Worm (Caenorhabditis elegans) whole organism, L2 larva: ENCODE data around the gene ser-1.

Experiments used
- C34F6.9 ChIP-seq: fragments of 150-350 bp; optimal IDR thresholded peaks from 2 replicates; lab custom pipeline; 2014; ENCODE audit warnings: missing biosample characterization, missing genetic modification characterization
- F13H6.1 ChIP-seq: sonication (generic microtip); optimal IDR thresholded peaks from 2 replicates; lab custom pipeline; 2016; ENCODE audit warnings: missing genetic modification characterization, missing compliant biosample characterization
- R02D3.7 ChIP-seq: fragments of 150-350 bp; optimal IDR thresholded peaks from 2 replicates; lab custom pipeline; 2014; ENCODE audit warnings: missing biosample characterization, missing genetic modification characterization
- Y55F3AM.14 ChIP-seq: fragments of 200-800 bp; sonication (Bioruptor generic); optimal IDR thresholded peaks from 2 replicates; lab custom pipeline; 2018; ENCODE audit warnings: mild to moderate bottlenecking, missing genetic modification characterization, missing compliant biosample characterization
- ZK546.5 ChIP-seq: sonication (generic microtip); optimal IDR thresholded peaks from 2 replicates; lab custom pipeline; 2017; ENCODE audit warnings: missing biosample characterization, missing genetic modification characterization
- alr-1 ChIP-seq: fragments of 150-350 bp; optimal IDR thresholded peaks from 2 replicates; lab custom pipeline; 2014; ENCODE audit warnings: missing biosample characterization, missing genetic modification characterization
- aly-2 ChIP-seq: fragments of 150-350 bp; optimal IDR thresholded peaks from 2 replicates; lab custom pipeline; 2014; ENCODE audit warnings: missing biosample characterization, missing genetic modification characterization
- ama-1 ChIP-seq: fragments of 150-350 bp; optimal IDR thresholded peaks from 2 replicates; lab custom pipeline; 2018; ENCODE audit warnings: inconsistent platforms
- blmp-1 ChIP-seq: sonication (generic microtip); optimal IDR thresholded peaks from 2 replicates; lab custom pipeline; 2017; ENCODE audit warnings: missing genetic modification characterization, mild to moderate bottlenecking, missing compliant biosample characterization, antibody characterized with exemption, moderate library complexity; ENCODE audit not compliant: insufficient read depth
- ceh-16 ChIP-seq: fragments of 150-350 bp; optimal IDR thresholded peaks from 2 replicates; lab custom pipeline; 2014; ENCODE audit warnings: missing biosample characterization, missing genetic modification characterization
- ceh-82 ChIP-seq: fragments of 150-350 bp; optimal IDR thresholded peaks from 2 replicates; lab custom pipeline; 2014; ENCODE audit warnings: missing biosample characterization, missing genetic modification characterization
- crh-2 ChIP-seq: sonication (generic microtip); optimal IDR thresholded peaks from 2 replicates; lab custom pipeline; 2017; ENCODE audit warnings: missing biosample characterization, missing genetic modification characterization
- dmd-4 ChIP-seq: sonication (generic microtip); optimal IDR thresholded peaks from 2 replicates; lab custom pipeline; 2017; ENCODE audit warnings: missing biosample characterization, missing genetic modification characterization
- egl-27 ChIP-seq: sonication (generic microtip); optimal IDR thresholded peaks from 3 replicates; lab custom pipeline; 2017; ENCODE audit warnings: missing biosample characterization, missing genetic modification reagents, missing genetic modification characterization
- elt-1 ChIP-seq: fragments of 150-350 bp; optimal IDR thresholded peaks from 2 replicates; lab custom pipeline; 2014; ENCODE audit warnings: missing biosample characterization, missing genetic modification characterization
- elt-3 ChIP-seq: sonication (generic microtip); optimal IDR thresholded peaks from 2 replicates; lab custom pipeline; 2017; ENCODE audit warnings: missing biosample characterization, missing genetic modification characterization
- fos-1 ChIP-seq: fragments of 150-350 bp; optimal IDR thresholded peaks from 2 replicates; lab custom pipeline; 2014; ENCODE audit warnings: missing biosample characterization, missing genetic modification characterization
- gmeb-1 ChIP-seq: fragments of 150-350 bp; optimal IDR thresholded peaks from 2 replicates; lab custom pipeline; 2014; ENCODE audit warnings: missing biosample characterization, missing genetic modification characterization
- lin-11 ChIP-seq: fragments of 150-350 bp; sonication (generic microtip); optimal IDR thresholded peaks from 2 replicates; lab custom pipeline; 2014; ENCODE audit warnings: missing biosample characterization, missing genetic modification characterization, inconsistent platforms, mixed read lengths
- lin-13 ChIP-seq: fragments of 150-350 bp; optimal IDR thresholded peaks from 2 replicates; lab custom pipeline; 2014; ENCODE audit warnings: missing biosample characterization, missing genetic modification reagents, missing genetic modification characterization
- lin-39 ChIP-seq: fragments of 150-350 bp; optimal IDR thresholded peaks from 2 replicates; lab custom pipeline; 2014; ENCODE audit warnings: missing biosample characterization, missing genetic modification reagents, missing genetic modification characterization
- lsy-2 ChIP-seq, 2 experiments: fragments of 150-350 bp in 1 of 2; sonication (generic microtip) in 1 of 2; optimal IDR thresholded peaks; 2 replicates each; lab custom pipeline; 2014 to 2017; ENCODE audit warnings: missing biosample characterization in 2 of 2, missing genetic modification characterization in 2 of 2
- mab-5 ChIP-seq: fragments of 150-350 bp; optimal IDR thresholded peaks from 2 replicates; lab custom pipeline; 2014; ENCODE audit warnings: missing biosample characterization, missing genetic modification characterization
- mbf-1 ChIP-seq: sonication (generic microtip); optimal IDR thresholded peaks from 2 replicates; lab custom pipeline; 2017; ENCODE audit warnings: missing biosample characterization, missing genetic modification characterization
- mdl-1 ChIP-seq, 2 experiments: fragments of 150-350 bp in 1 of 2; sonication (generic microtip) in 1 of 2; optimal IDR thresholded peaks; 2 replicates each; lab custom pipeline; 2017; ENCODE audit warnings: missing biosample characterization in 2 of 2, missing genetic modification characterization in 2 of 2
- nhr-10 ChIP-seq: sonication (generic microtip); optimal IDR thresholded peaks from 2 replicates; lab custom pipeline; 2017; ENCODE audit warnings: missing biosample characterization, missing genetic modification characterization
- nhr-11 ChIP-seq: fragments of 150-350 bp; optimal IDR thresholded peaks from 2 replicates; lab custom pipeline; 2014; ENCODE audit warnings: missing biosample characterization, missing genetic modification characterization
- nhr-12 ChIP-seq: fragments of 150-350 bp; optimal IDR thresholded peaks from 2 replicates; lab custom pipeline; 2014; ENCODE audit warnings: missing biosample characterization, missing genetic modification characterization
- nhr-129 ChIP-seq: fragments of 150-350 bp; optimal IDR thresholded peaks from 2 replicates; lab custom pipeline; 2014; ENCODE audit warnings: missing biosample characterization, missing genetic modification characterization
- nhr-21 ChIP-seq: fragments of 150-350 bp; optimal IDR thresholded peaks from 2 replicates; lab custom pipeline; 2014; ENCODE audit warnings: missing biosample characterization, missing genetic modification characterization
- nhr-23 ChIP-seq: fragments of 150-350 bp; optimal IDR thresholded peaks from 2 replicates; lab custom pipeline; 2014; ENCODE audit warnings: missing biosample characterization, missing genetic modification reagents, missing genetic modification characterization
- nhr-237 ChIP-seq: fragments of 150-350 bp; optimal IDR thresholded peaks from 2 replicates; lab custom pipeline; 2014; ENCODE audit warnings: missing biosample characterization, missing genetic modification characterization
- nhr-25 ChIP-seq: fragments of 150-350 bp; sonication (generic microtip); optimal IDR thresholded peaks from 3 replicates; lab custom pipeline; 2014; ENCODE audit warnings: missing biosample characterization, missing genetic modification characterization
- nhr-6 ChIP-seq: fragments of 150-350 bp; optimal IDR thresholded peaks from 2 replicates; lab custom pipeline; 2014; ENCODE audit warnings: missing biosample characterization, missing genetic modification characterization
- nhr-77 ChIP-seq: fragments of 150-350 bp; optimal IDR thresholded peaks from 2 replicates; lab custom pipeline; 2014; ENCODE audit warnings: missing biosample characterization, missing genetic modification characterization
- peb-1 ChIP-seq: fragments of 150-350 bp; optimal IDR thresholded peaks from 2 replicates; lab custom pipeline; 2014; ENCODE audit warnings: missing biosample characterization, missing genetic modification characterization
- sem-4 ChIP-seq: fragments of 150-350 bp; optimal IDR thresholded peaks from 2 replicates; lab custom pipeline; 2014; ENCODE audit warnings: missing biosample characterization, missing genetic modification reagents, missing genetic modification characterization
- skn-1 ChIP-seq: sonication (generic microtip); optimal IDR thresholded peaks from 2 replicates; lab custom pipeline; 2017; ENCODE audit warnings: missing biosample characterization, missing genetic modification characterization
- sma-3 ChIP-seq: sonication (generic microtip); optimal IDR thresholded peaks from 2 replicates; lab custom pipeline; 2016; ENCODE audit warnings: missing genetic modification reagents, missing genetic modification characterization, missing compliant biosample characterization
- sma-9 ChIP-seq, 2 experiments: fragments of 150-350 bp in 1 of 2; sonication (generic microtip) in 1 of 2; optimal IDR thresholded peaks; 2 replicates each; lab custom pipeline; 2014 to 2016; ENCODE audit warnings: missing genetic modification characterization in 2 of 2, mild to moderate bottlenecking in 1 of 2, missing biosample characterization in 1 of 2, missing compliant biosample characterization in 1 of 2, missing genetic modification reagents in 1 of 2, moderate library complexity in 1 of 2
- snpc-4 ChIP-seq: fragments of 150-350 bp; optimal IDR thresholded peaks from 2 replicates; lab custom pipeline; 2014; ENCODE audit warnings: missing biosample characterization, missing genetic modification characterization
- unc-39 ChIP-seq: fragments of 150-350 bp; optimal IDR thresholded peaks from 2 replicates; lab custom pipeline; 2014; ENCODE audit warnings: missing biosample characterization, missing genetic modification characterization
- unc-55 ChIP-seq: fragments of 150-350 bp; sonication (generic microtip); optimal IDR thresholded peaks from 3 replicates; lab custom pipeline; 2014; ENCODE audit warnings: missing biosample characterization, missing genetic modification reagents, missing genetic modification characterization
- unc-62 ChIP-seq: fragments of 150-350 bp; optimal IDR thresholded peaks from 2 replicates; lab custom pipeline; 2014; ENCODE audit warnings: missing biosample characterization, missing genetic modification reagents, missing genetic modification characterization
- zag-1 ChIP-seq: fragments of 150-350 bp; optimal IDR thresholded peaks from 2 replicates; lab custom pipeline; 2014; ENCODE audit warnings: missing biosample characterization, missing genetic modification characterization
- ztf-1 ChIP-seq: fragments of 200-800 bp; sonication (Bioruptor generic); conservative IDR thresholded peaks from 2 replicates; pipeline ENCODE4 v1.3.6; 2022; ENCODE audit warnings: missing genetic modification characterization, missing compliant biosample characterization
- ztf-11 ChIP-seq: sonication (generic microtip); optimal IDR thresholded peaks from 2 replicates; lab custom pipeline; 2017; ENCODE audit warnings: missing biosample characterization, missing genetic modification characterization
- ztf-4 ChIP-seq: fragments of 150-350 bp; optimal IDR thresholded peaks from 2 replicates; lab custom pipeline; 2014; ENCODE audit warnings: missing biosample characterization, missing genetic modification characterization

The ser-1 gene

DNA sequence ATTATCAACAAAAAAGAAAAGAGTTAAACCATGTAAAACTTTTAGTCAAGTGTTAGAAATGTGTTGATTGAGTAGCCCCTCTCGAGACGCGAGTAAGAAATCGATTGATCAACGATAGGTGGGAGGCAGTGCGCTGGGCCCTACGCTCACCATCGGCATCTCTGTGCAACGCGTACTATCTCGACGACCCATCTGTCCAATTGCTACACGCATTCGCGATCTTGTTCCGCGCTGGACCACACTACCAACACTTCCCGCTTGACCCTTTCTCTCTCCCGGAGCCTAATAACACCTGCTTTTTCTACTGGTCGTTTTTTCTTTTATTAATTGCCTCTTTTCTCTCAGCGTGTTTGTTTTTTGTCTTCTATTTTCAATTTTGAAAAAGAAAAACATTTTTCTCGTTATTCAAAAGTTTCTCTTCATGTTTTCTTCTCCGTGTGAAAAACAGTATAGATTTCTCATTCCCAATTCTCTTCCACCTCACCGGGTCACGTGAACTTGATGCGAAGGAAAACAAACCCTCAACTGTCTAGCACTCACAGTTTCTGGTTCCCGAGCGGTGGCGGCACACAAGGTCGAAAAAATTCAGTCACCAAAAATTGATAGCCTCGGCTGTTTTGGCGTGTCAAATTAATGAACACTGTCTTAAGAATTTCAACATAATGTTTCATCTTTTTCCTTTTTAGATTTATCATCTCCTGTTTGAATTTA is 31.9 kb downstream of the ser-1 start:
- no peak for TF ChIP-seq nhr-237
- TF ChIP-seq ama-1 (lab: Kevin White, UChicago): peak; percentile 28
- TF ChIP-seq F13H6.1 (tag; lab: Kevin White, UChicago): peak; percentile 41
- TF ChIP-seq sma-3 (GFP tag; lab: Kevin White, UChicago): no peak
- no peak for TF ChIP-seq crh-2 (tag; lab: Kevin White, UChicago)
- no peak for TF ChIP-seq lin-11 (tag; lab: Kevin White, UChicago)

ce11 chrX:16612293-16612946 is 32.9 kb downstream of the ser-1 start:
- TF ChIP-seq nhr-77 (tag; lab: Kevin White, UChicago) (peak; percentile 69), lsy-2 (tag; optimal IDR thresholded peaks at IDR 0.05; lab: Kevin White, UChicago) (peak; percentile 76 to 91), zag-1 (peak; percentile 89), aly-2 (tag; lab: Kevin White, UChicago) (no peak), nhr-25 (tag; lab: Kevin White, UChicago) (peak; percentile 96), Y55F3AM.14 (GFP tag; lab: Kevin White, UChicago) (peak; percentile 97), R02D3.7 (tag; lab: Kevin White, UChicago) (no peak), nhr-12 (tag; lab: Kevin White, UChicago) (no peak), nhr-10 (tag; lab: Kevin White, UChicago) (peak; percentile 67), nhr-21 (tag; lab: Kevin White, UChicago) (peak; percentile 97), nhr-6 (tag; lab: Kevin White, UChicago) (peak; percentile 97), skn-1 (tag; lab: Kevin White, UChicago) (no peak), ceh-82 (tag; lab: Kevin White, UChicago) (peak; percentile 49), peb-1 (tag; lab: Kevin White, UChicago) (no peak), ztf-11 (tag; lab: Kevin White, UChicago) (no peak), mab-5 (peak; percentile 75), crh-2 (tag; lab: Kevin White, UChicago) (peak; percentile 96), ztf-1 (GFP tag; lab: Robert Waterston, UW) (0 out of 2 replicates have a peak, but pooled peaks have one; percentile 19), lin-13 (GFP tag; lab: Kevin White, UChicago) (peak; percentile 94), ztf-4 (tag; lab: Kevin White, UChicago) (peak; percentile 92), unc-62 (GFP tag; lab: Kevin White, UChicago) (no peak), lin-11 (tag; lab: Kevin White, UChicago) (peak; percentile 89), snpc-4 (tag; lab: Kevin White, UChicago) (peak; percentile 74), ceh-16 (tag; lab: Kevin White, UChicago) (peak; percentile 59), elt-3 (tag; lab: Kevin White, UChicago) (no peak), unc-39 (tag; lab: Kevin White, UChicago) (peak; percentile 67), mdl-1 (tag; optimal IDR thresholded peaks at IDR 0.05; lab: Kevin White, UChicago) (peak; percentile 92 to 97), nhr-237 (peak; percentile 32), mbf-1 (tag; lab: Kevin White, UChicago) (no peak), blmp-1 (tag; lab: Kevin White, UChicago) (peak; percentile 84), sma-9 (GFP tag; optimal IDR thresholded peaks at IDR 0.05; lab: Kevin White, UChicago) (peak; percentile 92), sma-9 (tag; optimal IDR thresholded peaks at IDR 0.05; lab: Kevin White, UChicago) (no peak), C34F6.9 (tag; lab: Kevin White, UChicago) (peak; percentile 96), egl-27 (tag; lab: Kevin White, UChicago) (peak; percentile 97), ama-1 (lab: Kevin White, UChicago) (no peak), alr-1 (no peak), dmd-4 (tag; lab: Kevin White, UChicago) (no peak), sem-4 (peak; percentile 96), sma-3 (GFP tag; lab: Kevin White, UChicago) (peak; percentile 95), ZK546.5 (no peak), lin-39 (peak; percentile 87), gmeb-1 (tag; lab: Kevin White, UChicago) (peak; percentile 62), nhr-129 (tag; lab: Kevin White, UChicago) (peak; percentile 97), unc-55 (GFP tag; lab: Kevin White, UChicago) (peak; percentile 95), fos-1 (peak; percentile 89), nhr-11 (tag; lab: Kevin White, UChicago) (peak; percentile 79), elt-1 (tag; lab: Kevin White, UChicago) (no peak), F13H6.1 (tag; lab: Kevin White, UChicago) (peak; percentile 99), nhr-23 (tag; lab: Kevin White, UChicago) (no peak)
